Worm (Caenorhabditis elegans): ENCODE data around the gene ZK512.4.

The ZK512.4 gene

ce11 chrIII:9110270-9110669 lies 34.9 kb upstream of the ZK512.4 start:
- TF ChIP-seq snpc-4 (tag; optimal IDR thresholded peaks at IDR 0.05) (no peak), mef-2 (tag; optimal IDR thresholded peaks at IDR 0.05) (no peak), nhr-71 (tag; optimal IDR thresholded peaks at IDR 0.05) (no peak), blmp-1 (tag; optimal IDR thresholded peaks at IDR 0.05) (peak; percentile 46), F16B12.6 (tag; optimal IDR thresholded peaks at IDR 0.05) (no peak), mep-1 (tag; optimal IDR thresholded peaks at IDR 0.05) (no peak), ets-5 (GFP tag; IDR thresholded peaks at IDR 0.05) (no peak), elt-3 (tag; optimal IDR thresholded peaks at IDR 0.05) (no peak), elt-2 (tag; optimal IDR thresholded peaks at IDR 0.05) (peak; percentile 28), nhr-85 (tag) (peak; percentile 53), hpl-2 (GFP tag; optimal IDR thresholded peaks at IDR 0.05) (no peak), dpl-1 (GFP tag; optimal IDR thresholded peaks at IDR 0.05) (no peak), lin-14 (GFP tag; optimal IDR thresholded peaks at IDR 0.05) (peak; percentile 22), jun-1 (tag; optimal IDR thresholded peaks at IDR 0.05) (no peak)

DNA sequence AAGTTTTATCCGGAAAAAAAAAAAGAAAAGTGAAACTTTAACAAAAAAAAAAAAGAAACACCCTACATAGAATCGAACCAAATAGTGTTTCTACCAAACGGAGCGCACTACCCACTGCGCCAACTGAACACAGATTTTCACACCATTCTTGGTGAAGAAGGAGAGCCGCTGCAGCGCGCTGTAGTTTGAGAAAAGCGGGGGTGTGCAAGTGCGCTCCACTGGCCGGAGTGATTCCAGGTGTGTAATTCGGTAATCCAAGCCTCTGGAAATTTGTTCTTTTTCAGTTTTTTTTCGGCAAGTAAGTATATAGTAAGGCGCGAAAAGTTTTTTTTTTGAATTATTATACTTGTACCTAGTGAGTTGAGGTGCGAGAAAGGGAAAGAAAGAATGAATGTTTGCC lies 34.2 kb upstream of the ZK512.4 start:
- TF ChIP-seq efl-1 (optimal IDR thresholded peaks at IDR 0.05) (peak in 1 of 2 experiments; percentile 25), efl-1 (GFP tag; optimal IDR thresholded peaks at IDR 0.05 in 1 of 2) (peak in 1 of 2 experiments; percentile 10), fkh-8 (tag; optimal IDR thresholded peaks at IDR 0.05) (peak; percentile 16), lin-14 (GFP tag; optimal IDR thresholded peaks at IDR 0.05) (peak; percentile 10), lsy-2 (tag; optimal IDR thresholded peaks at IDR 0.05) (peak in 1 of 2 experiments; percentile 19), isw-1 (GFP tag; IDR thresholded peaks at IDR 0.05) (peak; percentile 21; the same call in 1 of the 2 replicates), nhr-71 (tag; optimal IDR thresholded peaks at IDR 0.05) (peak; percentile 27), dpl-1 (GFP tag; optimal IDR thresholded peaks at IDR 0.05) (peak in 1 of 3 experiments; percentile 11), nhr-47 (tag; optimal IDR thresholded peaks at IDR 0.05) (peak; percentile 12)

DNA sequence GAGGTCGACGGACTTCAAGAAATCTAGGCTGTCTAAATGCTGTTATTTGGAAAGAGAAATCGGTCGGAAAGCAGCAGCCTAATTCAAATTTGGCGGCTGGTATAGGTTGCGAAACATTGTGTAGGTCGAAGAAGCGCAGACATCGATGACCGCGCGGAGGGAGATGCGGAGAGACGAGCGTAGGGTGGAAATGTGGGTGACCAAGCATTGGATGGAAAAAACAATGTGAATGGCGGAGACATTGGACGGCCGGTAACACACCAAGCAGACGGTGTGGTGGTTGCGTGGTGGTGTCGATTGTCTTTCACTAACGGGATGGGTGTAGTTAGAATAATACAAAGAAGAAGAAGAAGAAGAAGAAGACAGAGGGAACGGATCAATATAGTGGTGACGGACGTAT lies 32.7 kb upstream of the ZK512.4 start:
- TF ChIP-seq jun-1 (tag; optimal IDR thresholded peaks at IDR 0.05) = no peak
- TF ChIP-seq blmp-1 (tag; optimal IDR thresholded peaks at IDR 0.05) = peak; percentile 23
- TF ChIP-seq efl-1 (optimal IDR thresholded peaks at IDR 0.05) = no peak
- peak; percentile 43 to 85 for TF ChIP-seq efl-1 (GFP tag; optimal IDR thresholded peaks at IDR 0.05 in 1 of 2)
- no peak for TF ChIP-seq nhr-85 (tag)

- TF ChIP-seq blmp-1 (tag; optimal IDR thresholded peaks at IDR 0.05) (peak; percentile 0), ceh-82 (tag; optimal IDR thresholded peaks at IDR 0.05) (no peak), ceh-63 (GFP tag; optimal IDR thresholded peaks at IDR 0.05) (no peak)
Observed at ce11 chrIII:9114076-9114475, 31.1 kb upstream of the ZK512.4 start.

DNA sequence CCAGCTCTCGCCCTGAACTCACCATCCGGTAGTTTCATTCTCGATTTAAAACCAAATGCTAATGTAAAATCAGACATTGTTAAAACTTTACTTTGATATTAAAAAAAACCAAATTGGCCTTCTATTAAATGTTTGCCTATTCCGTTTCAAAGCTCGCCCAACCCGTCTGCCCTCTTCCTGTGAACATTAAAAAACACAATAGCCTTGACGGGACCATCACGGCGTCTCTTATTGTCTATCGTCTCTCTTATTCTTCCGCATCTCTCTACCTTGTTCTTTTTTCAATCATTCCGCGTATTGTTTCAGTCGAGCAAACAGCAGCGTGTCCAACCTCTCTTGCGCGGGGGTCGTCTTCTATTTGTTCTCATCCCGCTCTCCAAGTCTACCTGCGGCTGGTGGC lies 30.5 kb upstream of the ZK512.4 start, which contains the start of gene ZK512.1:
Gene ZK512.1 (plus strand): TSS at position 301 of the 400 bp plus-strand sequence.
- TF ChIP-seq lsy-2 (tag; optimal IDR thresholded peaks at IDR 0.05) = no peak
- no peak for TF ChIP-seq efl-1 (optimal IDR thresholded peaks at IDR 0.05)
- TF ChIP-seq efl-1 (GFP tag; optimal IDR thresholded peaks at IDR 0.05 in 1 of 2) = peak in 1 of 2 experiments; percentile 65

DNA sequence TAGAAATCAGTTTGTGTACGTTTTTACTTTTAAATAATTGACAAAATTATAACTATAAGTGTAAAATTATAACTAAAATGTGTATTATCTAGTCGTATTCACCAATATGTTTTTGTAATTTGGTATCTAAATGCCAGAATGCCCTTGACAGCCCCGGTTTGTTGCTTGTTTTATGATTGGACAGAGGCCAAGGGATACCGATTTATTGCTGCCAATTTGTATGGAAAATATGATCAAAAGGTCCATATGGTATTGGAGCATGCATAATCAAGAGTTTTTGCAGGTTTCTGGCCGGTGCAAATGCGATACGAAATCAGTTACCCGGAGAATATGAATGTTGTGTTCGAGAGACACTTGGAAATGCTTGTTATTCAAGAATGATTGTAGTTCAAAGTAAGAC lies 29.4 kb upstream of the ZK512.4 start:
- TF ChIP-seq nhr-19 (GFP tag; conservative IDR thresholded peaks at IDR 0.05) (no peak), egl-27 (tag; optimal IDR thresholded peaks at IDR 0.05) (no peak)

DNA sequence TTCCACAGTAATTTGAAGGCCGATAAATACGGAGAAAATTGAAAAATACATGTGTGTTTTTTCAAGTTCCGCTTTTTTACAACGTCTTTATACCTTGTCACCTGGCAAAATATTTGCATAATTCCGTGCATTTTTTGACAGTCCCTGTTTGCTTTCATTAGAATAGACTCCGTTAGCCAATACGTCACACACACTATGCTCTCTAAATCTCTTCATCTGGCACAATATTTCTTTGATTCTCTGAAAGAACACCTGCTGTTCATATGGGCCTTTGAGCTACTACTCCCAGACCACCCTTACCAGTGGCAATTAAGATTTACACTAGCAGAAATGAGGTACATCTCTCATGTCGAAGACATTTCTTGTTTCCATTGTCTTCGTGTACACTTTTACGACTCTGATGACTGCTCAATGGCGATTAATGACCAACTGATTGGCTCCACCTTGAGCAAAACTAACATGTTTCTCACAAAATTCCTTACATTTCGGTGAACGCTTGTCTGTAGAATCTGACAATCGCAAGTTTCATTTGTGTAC lies 26.8 kb upstream of the ZK512.4 start, which contains the start of gene grl-11:
Gene grl-11 (minus strand): TSS at position 51 of the 537 bp plus-strand sequence.
- peak; percentile 36 for TF ChIP-seq rnt-1 (tag; optimal IDR thresholded peaks at IDR 0.05)
- no peak for TF ChIP-seq mef-2 (tag; optimal IDR thresholded peaks at IDR 0.05)
